Fruit fly (Drosophila melanogaster): ENCODE measurements around the gene inc.

DNA sequence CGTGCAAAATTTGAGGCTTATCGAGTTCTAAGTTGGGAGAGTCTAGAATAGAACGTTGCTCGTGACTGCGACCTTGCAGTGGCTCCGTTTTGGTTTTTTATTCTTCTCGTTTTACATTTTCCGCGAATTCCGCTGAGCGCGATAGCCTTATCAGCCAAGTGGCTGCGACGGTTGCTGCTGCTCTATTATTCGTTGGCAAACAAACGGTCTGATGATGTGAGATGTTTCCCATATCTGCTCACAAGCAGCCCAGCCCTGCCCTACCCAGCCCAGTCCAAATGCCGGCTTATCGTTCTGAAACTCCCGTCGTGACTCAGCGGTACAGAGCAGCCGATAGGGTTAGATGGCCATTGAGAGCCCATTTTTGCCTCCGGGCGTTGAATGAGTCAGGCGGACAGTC is 2.9 kb upstream of the inc start:
- TF ChIP-seq CG14711 (tag; optimal IDR thresholded peaks at IDR 0.05), result no peak
- no peak for TF ChIP-seq bab1 (GFP tag; optimal IDR thresholded peaks at IDR 0.05)
- no peak for TF ChIP-seq CG11617 (GFP tag; optimal IDR thresholded peaks at IDR 0.05)
- peak; percentile 10 for TF ChIP-seq CG12768 (GFP tag; optimal IDR thresholded peaks at IDR 0.05)
- TF ChIP-seq ovo (GFP tag; optimal IDR thresholded peaks at IDR 0.05), result no peak
